Worm (Caenorhabditis elegans): ENCODE data around the gene F58E6.4.
A peak's percentile ranks its signal among the peaks of the same experiment; 100 is the strongest.

The F58E6.4 gene

DNA sequence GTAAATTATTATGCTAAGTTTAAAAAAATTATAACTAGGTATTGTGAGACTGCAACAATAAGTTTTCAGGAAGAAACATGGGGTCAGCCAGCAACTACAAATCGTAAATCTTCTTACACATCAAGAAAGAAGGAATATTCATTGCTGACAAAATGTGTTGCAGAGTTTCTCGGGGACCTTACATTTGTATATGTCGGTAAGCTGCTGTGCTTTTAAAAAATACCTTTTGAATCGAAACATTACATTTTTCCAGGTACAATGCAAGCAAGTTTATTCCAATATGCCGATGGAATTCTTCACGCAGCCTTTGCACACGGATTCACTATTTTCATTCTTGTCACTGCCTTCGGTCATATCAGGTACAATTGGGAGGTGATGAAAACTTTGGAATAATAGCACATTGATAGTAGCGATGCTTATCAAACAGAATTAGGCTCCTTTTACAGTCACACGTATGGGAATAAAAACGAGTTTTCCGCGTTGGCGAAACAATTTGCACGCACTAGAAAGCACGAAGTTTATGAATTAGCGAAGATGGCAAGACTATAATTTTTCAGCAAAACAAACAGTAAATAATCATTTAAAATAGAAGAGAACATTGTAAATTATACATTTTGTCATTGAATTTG is 12.0 kb downstream of the F58E6.4 start:
- TF ChIP-seq elt-2 (tag; optimal IDR thresholded peaks at IDR 0.05) (peak; percentile 70), pqm-1 (tag; optimal IDR thresholded peaks at IDR 0.05) (peak; percentile 47), skn-1 (tag; optimal IDR thresholded peaks at IDR 0.05) (no peak)

DNA sequence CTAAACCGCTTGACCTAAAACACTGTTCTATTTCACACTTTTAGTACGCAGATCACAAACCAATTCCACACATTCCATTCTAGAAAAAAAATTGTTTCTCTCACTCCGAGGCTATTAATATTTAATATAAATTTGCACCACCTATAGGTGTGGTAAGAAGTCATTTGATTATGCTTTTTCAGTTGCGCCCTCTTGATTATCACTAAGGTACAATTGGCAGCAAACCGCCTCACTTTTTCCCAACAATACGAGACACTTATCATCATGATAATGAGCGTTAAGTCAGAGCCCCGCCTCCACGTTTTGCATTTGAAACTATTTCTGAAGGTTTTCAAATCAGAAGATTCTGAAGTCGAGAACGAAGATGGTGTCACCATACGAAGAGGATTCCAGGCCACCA is 12.9 kb downstream of the F58E6.4 start, which contains the start of gene aqp-4:
aqp-4 (plus strand) TSS at position 270 of the 400 bp plus-strand sequence.
- TF ChIP-seq ama-1 (optimal IDR thresholded peaks at IDR 0.05) (no peak), elt-2 (tag; optimal IDR thresholded peaks at IDR 0.05) (peak; percentile 66)

DNA sequence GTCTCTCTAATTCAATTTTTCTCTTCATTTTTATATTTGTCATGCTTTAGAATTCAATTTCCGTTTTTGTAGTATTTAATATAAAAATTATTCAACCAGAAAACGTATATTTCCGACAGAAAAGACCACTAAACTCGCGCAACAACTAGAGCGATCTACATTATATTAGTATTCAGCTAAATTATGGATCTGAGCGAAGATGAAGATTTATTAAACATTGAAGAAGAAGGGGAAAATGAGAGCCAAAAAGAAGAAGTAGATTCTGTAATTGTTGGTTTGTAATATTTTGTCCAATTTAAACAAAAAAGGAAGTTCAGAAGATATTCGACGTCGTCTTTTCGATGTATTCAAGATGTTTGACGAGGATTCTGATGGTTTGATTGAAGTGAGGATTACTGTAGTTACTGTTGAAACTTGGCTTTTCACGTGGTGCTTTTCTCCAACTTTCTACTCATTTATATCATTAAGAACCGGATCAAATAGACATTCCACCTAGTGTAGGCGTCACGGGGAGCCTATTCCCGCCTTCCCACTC is 16.2 kb downstream of the F58E6.4 start, which contains the start of gene cal-7:
cal-7 (plus strand) TSS at position 184 of the 535 bp plus-strand sequence.
- TF ChIP-seq fkh-10 (GFP tag; optimal IDR thresholded peaks at IDR 0.05) (peak; percentile 1), fkh-2 (tag; optimal IDR thresholded peaks at IDR 0.05) (no peak), elt-3 (tag; optimal IDR thresholded peaks at IDR 0.05) (no peak), egl-27 (tag; optimal IDR thresholded peaks at IDR 0.05) (no peak), pha-4 (tag; optimal IDR thresholded peaks at IDR 0.05) (peak; percentile 1), ceh-28 (tag; optimal IDR thresholded peaks at IDR 0.05) (peak; percentile 30), nfya-1 (tag; optimal IDR thresholded peaks at IDR 0.05; ENCODE audit: insufficient read depth) (no peak), ama-1 (optimal IDR thresholded peaks at IDR 0.05) (peak; percentile 46), tbx-2 (tag; optimal IDR thresholded peaks at IDR 0.05) (peak; percentile 27), fos-1 (tag; optimal IDR thresholded peaks at IDR 0.05) (no peak), nhr-76 (tag; optimal IDR thresholded peaks at IDR 0.05) (no peak), ceh-16 (tag; optimal IDR thresholded peaks at IDR 0.05) (no peak), elt-1 (tag; optimal IDR thresholded peaks at IDR 0.05) (no peak), nhr-28 (tag; optimal IDR thresholded peaks at IDR 0.05) (no peak), lsy-12 (tag; optimal IDR thresholded peaks at IDR 0.05) (peak; percentile 12), egl-5 (tag; optimal IDR thresholded peaks at IDR 0.05) (no peak)

DNA sequence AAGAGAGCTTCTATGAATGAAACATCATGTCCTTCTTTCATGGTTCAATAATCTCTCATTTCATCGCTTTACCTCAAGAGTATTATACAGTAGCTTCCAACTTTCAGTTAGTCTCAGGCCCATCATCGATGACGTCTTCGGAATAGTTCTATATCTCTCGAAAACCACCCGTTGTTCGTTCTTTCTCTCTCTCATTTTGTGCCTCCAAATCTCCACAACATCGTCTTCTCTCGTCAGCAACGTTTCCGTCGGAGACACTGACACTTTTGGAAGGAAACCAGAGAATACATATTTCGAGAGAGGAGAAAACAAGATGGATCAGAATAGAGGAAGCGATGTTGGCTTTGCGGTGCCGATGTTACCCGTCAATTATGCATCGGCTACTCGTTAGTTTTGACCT is 18.4 kb downstream of the F58E6.4 start:
- TF ChIP-seq nhr-76 (tag; optimal IDR thresholded peaks at IDR 0.05): no peak
- no peak for TF ChIP-seq jun-1 (tag; optimal IDR thresholded peaks at IDR 0.05)
- TF ChIP-seq pha-4 (tag; optimal IDR thresholded peaks at IDR 0.05): no peak
- no peak for TF ChIP-seq nhr-43 (tag; optimal IDR thresholded peaks at IDR 0.05; ENCODE audit: poor library complexity, severe bottlenecking)
- peak; percentile 8 for TF ChIP-seq unc-62 (GFP tag; optimal IDR thresholded peaks at IDR 0.05)
- no peak for TF ChIP-seq elt-2 (tag; optimal IDR thresholded peaks at IDR 0.05)
- no peak for TF ChIP-seq fos-1 (tag; optimal IDR thresholded peaks at IDR 0.05)
- TF ChIP-seq hmg-11 (tag; optimal IDR thresholded peaks at IDR 0.05): no peak
- no peak for TF ChIP-seq mml-1 (tag; optimal IDR thresholded peaks at IDR 0.05)
- no peak for TF ChIP-seq eor-1 (tag; optimal IDR thresholded peaks at IDR 0.05)
- TF ChIP-seq ztf-4 (tag; optimal IDR thresholded peaks at IDR 0.05): no peak
- no peak for TF ChIP-seq mdl-1 (tag; optimal IDR thresholded peaks at IDR 0.05)
- no peak for TF ChIP-seq nhr-12 (tag; optimal IDR thresholded peaks at IDR 0.05)
- TF ChIP-seq nhr-28 (tag; optimal IDR thresholded peaks at IDR 0.05): no peak
- TF ChIP-seq ceh-9 (tag; optimal IDR thresholded peaks at IDR 0.05): no peak
- TF ChIP-seq elt-3 (tag; optimal IDR thresholded peaks at IDR 0.05): no peak
- TF ChIP-seq snpc-4 (tag; optimal IDR thresholded peaks at IDR 0.05): peak; percentile 3
- no peak for TF ChIP-seq ztf-11 (tag; optimal IDR thresholded peaks at IDR 0.05)
- TF ChIP-seq egl-27 (tag; optimal IDR thresholded peaks at IDR 0.05): no peak
- no peak for TF ChIP-seq zag-1 (tag; optimal IDR thresholded peaks at IDR 0.05)
- no peak for TF ChIP-seq unc-39 (tag; optimal IDR thresholded peaks at IDR 0.05)
- peak; percentile 5 for TF ChIP-seq nhr-25 (tag; optimal IDR thresholded peaks at IDR 0.05)
- TF ChIP-seq R02D3.7 (tag; optimal IDR thresholded peaks at IDR 0.05): no peak
- no peak for TF ChIP-seq nhr-11 (tag; optimal IDR thresholded peaks at IDR 0.05)
- peak; percentile 33 for TF ChIP-seq nfya-1 (tag; optimal IDR thresholded peaks at IDR 0.05; ENCODE audit: insufficient read depth)
- no peak for TF ChIP-seq ceh-82 (tag; optimal IDR thresholded peaks at IDR 0.05)
- TF ChIP-seq ama-1 (optimal IDR thresholded peaks at IDR 0.05): peak; percentile 78
- peak; percentile 64 for TF ChIP-seq lin-39 (tag; optimal IDR thresholded peaks at IDR 0.05)
- no peak for TF ChIP-seq nhr-23 (tag; optimal IDR thresholded peaks at IDR 0.05)
- no peak for TF ChIP-seq fkh-2 (tag; optimal IDR thresholded peaks at IDR 0.05)
- no peak for TF ChIP-seq skn-1 (tag; optimal IDR thresholded peaks at IDR 0.05)
- TF ChIP-seq lin-15B (tag; optimal IDR thresholded peaks at IDR 0.05): no peak
- TF ChIP-seq daf-12 (tag; optimal IDR thresholded peaks at IDR 0.05): no peak
- no peak for TF ChIP-seq fkh-10 (GFP tag; optimal IDR thresholded peaks at IDR 0.05)
- TF ChIP-seq ceh-16 (tag; optimal IDR thresholded peaks at IDR 0.05): no peak
- no peak for TF ChIP-seq aly-2 (tag; optimal IDR thresholded peaks at IDR 0.05)
- no peak for TF ChIP-seq lsy-12 (tag; optimal IDR thresholded peaks at IDR 0.05)
- no peak for TF ChIP-seq nhr-237 (tag; optimal IDR thresholded peaks at IDR 0.05)
- TF ChIP-seq ceh-28 (tag; optimal IDR thresholded peaks at IDR 0.05): no peak
- no peak for TF ChIP-seq sea-2 (GFP tag; optimal IDR thresholded peaks at IDR 0.05)
- TF ChIP-seq egl-5 (tag; optimal IDR thresholded peaks at IDR 0.05): no peak
- no peak for TF ChIP-seq elt-1 (tag; optimal IDR thresholded peaks at IDR 0.05)

Data from whole organism, L3 larva.